Worm (Caenorhabditis elegans): ENCODE results near the gene nhr-20.
A peak's percentile ranks its signal among the peaks of the same experiment; 100 is the strongest.

nhr-20 gene

DNA sequence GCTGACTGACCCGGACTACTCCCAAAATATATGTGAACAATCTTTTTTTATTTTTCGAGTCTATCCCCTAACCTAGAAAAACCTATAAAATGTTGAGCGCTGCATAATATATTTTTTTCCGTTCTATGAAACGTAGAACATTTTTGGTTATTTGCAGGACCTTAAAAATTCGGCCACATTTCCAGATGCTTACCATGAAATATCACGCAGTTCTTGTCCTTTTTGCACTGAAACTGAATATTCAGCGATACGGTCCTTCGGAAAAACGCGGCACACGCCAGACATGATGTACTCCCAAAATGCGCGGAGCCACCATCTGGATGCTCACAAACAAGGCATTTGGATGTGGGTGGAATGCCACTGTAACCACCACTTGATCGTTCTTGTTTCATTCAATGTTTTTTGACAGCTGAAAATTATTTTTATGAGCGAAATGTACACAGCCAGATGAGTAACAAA, at the start of gene nhr-20:
Gene nhr-20 (minus strand): TSS at position 409 of the 459 bp plus-strand sequence.
- TF ChIP-seq ceh-13 (GFP tag; optimal IDR thresholded peaks at IDR 0.05) (no peak), aly-1 (tag; optimal IDR thresholded peaks at IDR 0.05) (no peak), tra-4 (tag; optimal IDR thresholded peaks at IDR 0.05) (no peak), tbx-11 (GFP tag; IDR thresholded peaks at IDR 0.05) (no peak), B0310.2 (tag; optimal IDR thresholded peaks at IDR 0.05) (no peak), sea-1 (GFP tag; conservative IDR thresholded peaks at IDR 0.05) (no peak), scrt-1 (GFP tag; IDR thresholded peaks at IDR 0.05) (no peak), hmbx-1 (tag; optimal IDR thresholded peaks at IDR 0.05) (no peak), tbx-37 (GFP tag; conservative IDR thresholded peaks at IDR 0.05) (no peak), ets-7 (tag; optimal IDR thresholded peaks at IDR 0.05) (no peak), F13C5.2 (tag; optimal IDR thresholded peaks at IDR 0.05) (no peak), ama-1 (optimal IDR thresholded peaks at IDR 0.05) (no peak), flt-1 (GFP tag; IDR thresholded peaks at IDR 0.05) (no peak)

DNA sequence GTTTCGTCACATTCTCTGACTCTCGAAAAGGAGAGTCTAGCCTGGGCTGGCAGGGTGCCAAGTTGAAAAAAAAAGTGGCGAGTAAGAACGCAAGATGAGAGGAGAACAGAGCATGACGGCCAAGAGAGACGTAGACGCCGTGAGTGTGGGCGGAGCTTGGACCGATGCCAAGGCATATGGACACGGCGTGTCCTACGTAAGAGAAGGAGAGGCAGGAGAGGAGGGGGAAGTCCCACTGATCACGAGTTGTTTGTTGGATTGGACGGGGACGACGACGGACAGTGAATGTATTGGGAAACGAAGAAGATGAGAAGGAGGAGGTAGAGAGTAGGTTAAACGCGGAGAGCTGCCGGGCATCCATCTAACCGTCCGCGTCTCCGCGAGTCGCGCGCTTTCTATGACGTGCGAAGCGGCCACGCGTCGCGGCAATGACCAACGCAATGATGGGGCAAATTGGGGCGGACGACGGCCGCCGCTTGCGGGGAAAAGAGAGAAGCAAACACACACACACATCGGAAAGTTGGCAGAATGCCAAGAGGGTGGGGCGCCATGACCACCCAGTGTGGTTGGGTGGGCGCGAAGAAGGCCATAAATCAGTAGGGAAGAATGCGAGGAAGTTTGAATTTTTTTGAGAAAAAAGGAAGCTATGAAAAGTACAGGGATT, 49.1 kb upstream of the nhr-20 start:
- TF ChIP-seq ceh-13 (GFP tag; optimal IDR thresholded peaks at IDR 0.05) (peak; percentile 18), sea-1 (GFP tag; conservative IDR thresholded peaks at IDR 0.05) (peak; percentile 32; the same call in 1 of the 2 replicates), F13C5.2 (tag; optimal IDR thresholded peaks at IDR 0.05) (peak; percentile 80), hmg-4 (GFP tag; optimal IDR thresholded peaks at IDR 0.05) (peak; percentile 89), ets-7 (tag; optimal IDR thresholded peaks at IDR 0.05) (peak; percentile 47), hmbx-1 (tag; optimal IDR thresholded peaks at IDR 0.05) (no peak), aly-1 (tag; optimal IDR thresholded peaks at IDR 0.05) (peak; percentile 59), flt-1 (GFP tag; IDR thresholded peaks at IDR 0.05) (0 out of 2 replicates have a peak, but pooled peaks have one; percentile 27), pes-1 (GFP tag; IDR thresholded peaks at IDR 0.05) (no peak; the same call in 1 of the 2 replicates)

DNA sequence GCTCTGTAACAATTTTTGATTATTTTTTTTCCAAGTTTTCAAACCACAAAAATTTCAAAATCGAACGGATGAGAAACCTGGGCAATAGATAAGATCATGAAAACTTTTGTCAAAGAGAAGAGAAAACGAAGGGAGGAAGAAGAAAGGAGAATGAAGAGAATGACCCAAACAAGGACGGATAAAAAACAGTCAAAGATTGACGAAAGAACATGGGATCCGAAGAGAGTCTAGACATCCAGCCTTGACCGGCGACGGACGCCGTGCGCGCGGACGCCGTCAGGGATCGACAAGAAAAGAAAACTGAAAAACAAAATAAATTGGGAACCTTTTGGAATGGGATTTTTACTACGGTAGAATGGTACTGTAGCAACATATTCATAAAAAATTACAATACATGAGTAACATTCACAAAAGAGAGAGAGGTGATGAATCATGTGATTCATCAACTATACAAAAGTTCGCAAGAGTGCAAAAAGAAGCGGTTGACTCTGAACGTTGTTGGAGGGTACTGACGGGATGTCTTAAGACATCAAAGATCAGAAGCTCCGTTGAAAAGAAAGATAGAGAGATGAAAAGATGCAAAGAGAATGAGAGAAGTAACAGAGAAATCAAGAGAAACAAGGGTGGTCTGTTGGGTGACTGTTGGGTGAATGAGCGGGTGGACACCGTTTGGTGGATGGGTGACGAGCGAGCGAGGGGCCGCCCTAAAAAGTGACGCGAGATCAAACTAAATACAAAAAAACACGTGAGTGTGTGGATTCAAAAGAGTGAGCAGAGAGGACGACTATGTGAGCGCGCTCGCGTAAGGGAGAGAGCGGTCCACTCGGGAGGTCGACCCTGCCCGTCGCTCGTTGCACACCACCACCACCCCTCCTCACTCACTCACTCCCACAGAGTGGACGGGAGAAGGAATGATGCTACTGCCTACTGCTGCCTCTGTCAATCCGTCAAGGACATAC, 47.5 kb upstream of the nhr-20 start, which contains the start of gene sup-26:
Gene sup-26 (minus strand): TSS at position 10 of the 959 bp plus-strand sequence.
- no peak for TF ChIP-seq hmbx-1 (tag; optimal IDR thresholded peaks at IDR 0.05)
- peak; percentile 83; the same call in 1 of the 2 replicates for TF ChIP-seq sea-1 (GFP tag; conservative IDR thresholded peaks at IDR 0.05)
- peak; percentile 31 for TF ChIP-seq ets-7 (tag; optimal IDR thresholded peaks at IDR 0.05)
- TF ChIP-seq ceh-36 (tag; optimal IDR thresholded peaks at IDR 0.05), result no peak
- TF ChIP-seq scrt-1 (GFP tag; IDR thresholded peaks at IDR 0.05), result peak; percentile 51; the same call in 1 of the 2 replicates
- no peak for TF ChIP-seq tbx-11 (GFP tag; IDR thresholded peaks at IDR 0.05)
- TF ChIP-seq hmg-4 (GFP tag; optimal IDR thresholded peaks at IDR 0.05), result peak; percentile 80
- TF ChIP-seq hnd-1 (tag; optimal IDR thresholded peaks at IDR 0.05), result no peak
- TF ChIP-seq F13C5.2 (tag; optimal IDR thresholded peaks at IDR 0.05), result peak; percentile 60
- TF ChIP-seq B0310.2 (tag; optimal IDR thresholded peaks at IDR 0.05), result peak; percentile 41
- TF ChIP-seq flt-1 (GFP tag; IDR thresholded peaks at IDR 0.05), result no peak; the same call in 1 of the 2 replicates
- TF ChIP-seq tbx-37 (GFP tag; conservative IDR thresholded peaks at IDR 0.05), result no peak
- TF ChIP-seq tra-4 (tag; optimal IDR thresholded peaks at IDR 0.05), result peak; percentile 13
- peak; percentile 49; the same call in 1 of the 2 replicates for TF ChIP-seq pes-1 (GFP tag; IDR thresholded peaks at IDR 0.05)
- TF ChIP-seq aly-1 (tag; optimal IDR thresholded peaks at IDR 0.05), result peak; percentile 78
- no peak for TF ChIP-seq ama-1 (optimal IDR thresholded peaks at IDR 0.05)
- no peak for TF ChIP-seq ceh-13 (GFP tag; optimal IDR thresholded peaks at IDR 0.05)

DNA sequence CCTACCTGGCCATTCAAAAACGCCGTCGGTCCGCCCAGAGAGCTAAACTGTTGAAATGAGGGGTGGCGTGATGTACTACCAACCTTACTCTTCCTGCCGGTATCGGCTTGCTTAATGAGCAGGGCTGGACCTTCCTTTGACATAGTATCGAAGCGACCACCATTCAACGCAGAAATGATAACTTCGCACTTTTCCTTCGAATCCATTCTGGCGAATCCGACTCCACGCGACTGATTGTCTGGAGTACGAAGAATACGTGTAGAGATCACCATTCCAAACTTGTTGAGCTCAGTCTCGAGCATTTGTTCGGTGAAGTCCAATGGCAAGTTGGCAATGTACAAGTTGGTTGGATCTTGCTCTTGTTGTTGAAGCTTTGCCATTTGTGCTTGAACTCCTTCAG, 45.2 kb upstream of the nhr-20 start:
- TF ChIP-seq ets-7 (tag; optimal IDR thresholded peaks at IDR 0.05) (no peak), ceh-36 (tag; optimal IDR thresholded peaks at IDR 0.05) (no peak), sea-1 (GFP tag; conservative IDR thresholded peaks at IDR 0.05) (no peak), ama-1 (optimal IDR thresholded peaks at IDR 0.05) (no peak), aly-1 (tag; optimal IDR thresholded peaks at IDR 0.05) (no peak), tbx-37 (GFP tag; conservative IDR thresholded peaks at IDR 0.05) (no peak), tra-4 (tag; optimal IDR thresholded peaks at IDR 0.05) (no peak), tbx-11 (GFP tag; IDR thresholded peaks at IDR 0.05) (no peak), B0310.2 (tag; optimal IDR thresholded peaks at IDR 0.05) (no peak), hnd-1 (tag; optimal IDR thresholded peaks at IDR 0.05) (no peak), hmbx-1 (tag; optimal IDR thresholded peaks at IDR 0.05) (no peak), flt-1 (GFP tag; IDR thresholded peaks at IDR 0.05) (no peak), hmg-4 (GFP tag; optimal IDR thresholded peaks at IDR 0.05) (no peak), pes-1 (GFP tag; IDR thresholded peaks at IDR 0.05) (no peak), F13C5.2 (tag; optimal IDR thresholded peaks at IDR 0.05) (no peak), scrt-1 (GFP tag; IDR thresholded peaks at IDR 0.05) (no peak), ceh-13 (GFP tag; optimal IDR thresholded peaks at IDR 0.05) (no peak)

DNA sequence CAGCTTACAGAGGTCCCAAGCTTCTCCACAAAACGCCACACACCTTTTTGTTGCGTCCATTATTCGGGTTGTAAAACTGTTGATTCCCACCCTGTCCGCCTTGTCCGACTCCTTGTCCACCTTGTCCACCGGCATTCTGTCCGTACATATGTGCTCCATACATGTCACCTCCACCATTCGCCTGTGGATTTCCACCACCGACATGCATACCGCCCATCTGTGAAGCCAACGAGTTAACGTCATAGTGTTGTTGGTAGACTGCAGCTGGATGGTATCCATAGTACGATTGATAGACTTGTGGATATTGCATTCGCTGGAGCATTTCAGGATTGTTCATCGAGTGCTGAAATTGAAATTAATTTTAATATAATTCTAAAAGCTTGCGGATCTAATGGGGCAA, 44.7 kb upstream of the nhr-20 start:
- peak; percentile 11 for TF ChIP-seq ama-1 (optimal IDR thresholded peaks at IDR 0.05)
- TF ChIP-seq tra-4 (tag; optimal IDR thresholded peaks at IDR 0.05), result no peak

DNA sequence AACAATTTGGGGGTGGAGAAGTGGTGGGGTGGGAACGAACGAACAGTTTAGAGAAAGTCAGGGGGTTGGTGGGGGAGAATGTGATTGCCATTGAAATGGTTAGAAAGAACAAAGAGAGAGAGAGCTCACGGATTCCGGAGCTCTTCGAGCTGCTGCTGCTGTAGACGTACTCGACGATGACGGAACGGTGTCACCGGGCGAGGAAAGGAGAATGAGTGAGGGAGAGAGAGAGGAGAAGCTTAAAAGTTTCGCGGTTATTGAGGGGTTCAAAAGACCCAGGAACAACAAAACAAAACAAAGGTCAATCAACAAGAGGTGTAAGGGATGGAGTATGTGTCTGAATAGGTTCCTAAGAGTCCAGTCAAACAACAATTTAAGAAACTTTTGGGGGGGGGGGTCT, 43.3 kb upstream of the nhr-20 start:
- no peak for TF ChIP-seq ets-7 (tag; optimal IDR thresholded peaks at IDR 0.05)
- no peak for TF ChIP-seq hnd-1 (tag; optimal IDR thresholded peaks at IDR 0.05)
- TF ChIP-seq ama-1 (optimal IDR thresholded peaks at IDR 0.05), result peak; percentile 94

DNA sequence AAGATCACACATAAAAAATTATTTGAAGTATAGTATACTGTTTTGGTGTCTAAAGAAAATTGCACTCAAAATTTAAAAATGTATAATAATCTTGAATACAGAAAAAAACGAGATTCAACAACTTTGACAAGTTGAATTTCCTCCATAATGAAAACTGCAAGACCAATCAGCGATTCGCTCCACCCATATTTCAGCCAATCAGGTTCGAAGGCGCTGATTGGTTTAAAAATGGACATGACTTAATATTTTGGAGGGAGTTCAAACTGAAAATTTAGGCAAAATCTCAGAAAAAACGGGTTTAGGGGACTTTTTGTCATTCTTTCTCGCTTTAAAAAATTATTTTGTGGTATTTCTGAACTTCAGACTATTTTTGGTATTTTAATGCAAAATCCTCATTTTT, 42.7 kb upstream of the nhr-20 start:
- TF ChIP-seq flt-1 (GFP tag; IDR thresholded peaks at IDR 0.05), result no peak
- TF ChIP-seq ama-1 (optimal IDR thresholded peaks at IDR 0.05), result peak; percentile 41
- TF ChIP-seq ceh-13 (GFP tag; optimal IDR thresholded peaks at IDR 0.05), result no peak
- no peak for TF ChIP-seq hmg-4 (GFP tag; optimal IDR thresholded peaks at IDR 0.05)
- TF ChIP-seq tbx-37 (GFP tag; conservative IDR thresholded peaks at IDR 0.05), result no peak; the same call in 1 of the 2 replicates
- no peak for TF ChIP-seq aly-1 (tag; optimal IDR thresholded peaks at IDR 0.05)
- TF ChIP-seq tra-4 (tag; optimal IDR thresholded peaks at IDR 0.05), result no peak
